Fruit fly (Drosophila melanogaster) whole organism, embryonic: ENCODE measurements around the gene Mlp84B.

ENCODE experiments used
- BEAF-32 ChIP-seq: fragments of 200-800 bp; sonication (Bioruptor generic); optimal IDR thresholded peaks from 3 replicates; lab custom pipeline; 2017; ENCODE audit warnings: missing biosample characterization, missing genetic modification characterization, mild to moderate bottlenecking, moderate library complexity, missing genetic modification reagents
- Blimp-1 ChIP-seq: fragments of 200-800 bp; sonication (Bioruptor generic); optimal IDR thresholded peaks from 3 replicates; lab custom pipeline; 2018; ENCODE audit warnings: missing biosample characterization, missing genetic modification characterization, mild to moderate bottlenecking, moderate library complexity, missing genetic modification reagents
- CG10209 ChIP-seq: fragments of 200-800 bp; sonication (Bioruptor generic); optimal IDR thresholded peaks from 3 replicates; lab custom pipeline; 2017; ENCODE audit warnings: missing biosample characterization, mild to moderate bottlenecking, missing genetic modification characterization, missing genetic modification reagents
- CG10267 ChIP-seq: fragments of 200-800 bp; sonication (Bioruptor generic); optimal IDR thresholded peaks from 2 replicates; lab custom pipeline; 2018; ENCODE audit warnings: missing biosample characterization, mild to moderate bottlenecking, missing genetic modification characterization, moderate library complexity
- CG10366 ChIP-seq: fragments of 200-800 bp; sonication (Bioruptor generic); IDR thresholded peaks from 2 replicates; pipeline ENCODE4 v1.3.6; 2022; ENCODE audit warnings: missing biosample characterization, missing genetic modification characterization
- CG10543 ChIP-seq: fragments of 200-800 bp; sonication (Bioruptor generic); optimal IDR thresholded peaks from 3 replicates; lab custom pipeline; 2017; ENCODE audit warnings: missing biosample characterization, mild to moderate bottlenecking, missing genetic modification characterization, moderate library complexity
- CG12769 ChIP-seq: fragments of 200-800 bp; sonication (Bioruptor generic); optimal IDR thresholded peaks from 2 replicates; lab custom pipeline; 2019; ENCODE audit warnings: missing biosample characterization, mild to moderate bottlenecking, missing genetic modification characterization, moderate library complexity
- CG13287 ChIP-seq: fragments of 200-800 bp; sonication (Bioruptor generic); IDR thresholded peaks from 2 replicates; pipeline ENCODE4 v1.3.6; 2022; ENCODE audit warnings: missing biosample characterization, missing genetic modification characterization; ENCODE audit not compliant: partially characterized antibody
- CG13894 ChIP-seq: fragments of 200-800 bp; sonication (Bioruptor generic); optimal IDR thresholded peaks from 3 replicates; lab custom pipeline; 2018; ENCODE audit warnings: missing biosample characterization, mild to moderate bottlenecking, missing genetic modification characterization, moderate library complexity
- CG14710 ChIP-seq: fragments of 200-800 bp; sonication (Bioruptor generic); optimal IDR thresholded peaks from 3 replicates; lab custom pipeline; 2019; ENCODE audit warnings: missing biosample characterization, mild to moderate bottlenecking, missing genetic modification characterization, moderate library complexity
- CG1603 ChIP-seq: fragments of 200-800 bp; sonication (Bioruptor generic); optimal IDR thresholded peaks from 2 replicates; lab custom pipeline; 2019; ENCODE audit warnings: missing biosample characterization, mild to moderate bottlenecking, missing genetic modification characterization, moderate library complexity
- CG16863 ChIP-seq: fragments of 200-800 bp; sonication (Bioruptor generic); optimal IDR thresholded peaks from 3 replicates; lab custom pipeline; 2016; ENCODE audit warnings: missing biosample characterization, missing genetic modification characterization
- CG17361 ChIP-seq: fragments of 200-800 bp; sonication (Bioruptor generic); IDR thresholded peaks from 3 replicates; pipeline ENCODE4 v1.3.6; 2022; ENCODE audit warnings: missing biosample characterization, missing genetic modification characterization
- CG2116 ChIP-seq: fragments of 200-800 bp; sonication (Bioruptor generic); optimal IDR thresholded peaks from 3 replicates; lab custom pipeline; 2018; ENCODE audit warnings: missing biosample characterization, mild to moderate bottlenecking, missing genetic modification characterization
- CG31441 ChIP-seq: fragments of 200-800 bp; sonication (Bioruptor generic); IDR thresholded peaks from 2 replicates; pipeline ENCODE4 v1.3.6; 2022; ENCODE audit warnings: missing biosample characterization, missing genetic modification characterization
- CG3726 ChIP-seq: fragments of 200-800 bp; sonication (Bioruptor generic); IDR thresholded peaks from 3 replicates; pipeline ENCODE4, ENCODE4 v1.3.6; 2022; ENCODE audit warnings: missing biosample characterization, missing genetic modification characterization
- CG7745 ChIP-seq: fragments of 200-800 bp; sonication (Bioruptor generic); optimal IDR thresholded peaks from 2 replicates; lab custom pipeline; 2018; ENCODE audit warnings: missing biosample characterization, mild to moderate bottlenecking, missing genetic modification characterization, moderate library complexity
- CG7963 ChIP-seq: fragments of 200-800 bp; sonication (Bioruptor generic); IDR thresholded peaks from 3 replicates; pipeline ENCODE4 v1.3.6; 2022; ENCODE audit warnings: missing biosample characterization, missing genetic modification characterization; ENCODE audit not compliant: partially characterized antibody
- CG8290 ChIP-seq, 3 experiments: fragments of 200-800 bp; sonication (Bioruptor generic); optimal IDR thresholded peaks; 2 replicates each; lab custom pipeline; 2016 to 2019; ENCODE audit warnings: missing biosample characterization in 3 of 3, missing genetic modification characterization in 3 of 3, mild to moderate bottlenecking in 2 of 3, moderate library complexity in 1 of 3
- CG9932 ChIP-seq: fragments of 200-800 bp; sonication (Bioruptor generic); IDR thresholded peaks from 2 replicates; pipeline ENCODE4 v1.3.6; 2022; ENCODE audit warnings: missing biosample characterization, missing genetic modification characterization
- CrebB ChIP-seq: fragments of 200-800 bp; sonication (Bioruptor generic); optimal IDR thresholded peaks from 3 replicates; lab custom pipeline; 2018; ENCODE audit warnings: missing biosample characterization, mild to moderate bottlenecking, missing genetic modification characterization
- Dp ChIP-seq: fragments of 200-800 bp; sonication (Bioruptor generic); optimal IDR thresholded peaks from 2 replicates; lab custom pipeline; 2018; ENCODE audit warnings: missing biosample characterization, mild to moderate bottlenecking, missing genetic modification characterization, moderate library complexity
- E2f2 ChIP-seq: fragments of 200-800 bp; sonication (Bioruptor generic); IDR thresholded peaks from 2 replicates; pipeline ENCODE4 v1.3.6; 2022; ENCODE audit warnings: missing biosample characterization, missing genetic modification characterization
- ERR ChIP-seq: fragments of 200-800 bp; sonication (Bioruptor generic); optimal IDR thresholded peaks from 2 replicates; lab custom pipeline; 2016; ENCODE audit warnings: missing biosample characterization, missing genetic modification characterization
- Ets65A ChIP-seq: fragments of 200-800 bp; sonication (Bioruptor generic); peaks from one replicate; lab custom pipeline; 2016; ENCODE audit warnings: missing biosample characterization, missing genetic modification characterization
- MBD-R2 ChIP-seq: fragments of 200-800 bp; sonication (Bioruptor generic); IDR thresholded peaks from 2 replicates; pipeline ENCODE4 v1.3.6; 2022; ENCODE audit warnings: missing biosample characterization, missing genetic modification characterization
- Med ChIP-seq: fragments of 200-800 bp; sonication (Bioruptor generic); peaks from one replicate; lab custom pipeline; 2016; ENCODE audit warnings: missing biosample characterization, missing genetic modification characterization, mild to moderate bottlenecking, inconsistent platforms, moderate library complexity
- Optix ChIP-seq: fragments of 200-800 bp; sonication (Bioruptor generic); IDR thresholded peaks from 3 replicates; pipeline ENCODE4 v1.3.6; 2022; ENCODE audit warnings: missing biosample characterization, missing genetic modification characterization
- Sin3A ChIP-seq: fragments of >200 bp; optimal IDR thresholded peaks from 2 replicates; lab custom pipeline; 2018
- YL-1 ChIP-seq: fragments of 200-800 bp; sonication (Bioruptor generic); optimal IDR thresholded peaks from 3 replicates; lab custom pipeline; 2017; ENCODE audit warnings: missing biosample characterization, mild to moderate bottlenecking, missing genetic modification characterization
- chif ChIP-seq, 2 experiments: fragments of 200-800 bp; sonication (Bioruptor generic); optimal IDR thresholded peaks; 3 replicates each; lab custom pipeline; 2016; ENCODE audit warnings: missing biosample characterization in 2 of 2, missing genetic modification characterization in 2 of 2
- chinmo ChIP-seq: fragments of 200-800 bp; sonication (Bioruptor generic); IDR thresholded peaks from 4 replicates; pipeline ENCODE4 v1.3.6; 2022; ENCODE audit warnings: missing biosample characterization, missing genetic modification characterization; ENCODE audit not compliant: partially characterized antibody
- crol ChIP-seq: fragments of 200-800 bp; sonication (Bioruptor generic); IDR thresholded peaks from 2 replicates; pipeline ENCODE4 v1.3.6; 2022; ENCODE audit warnings: missing biosample characterization, missing genetic modification characterization
- crp ChIP-seq, 2 experiments: fragments of 200-800 bp; sonication (Bioruptor generic); optimal IDR thresholded peaks; 2 replicates in 1 of 2; 3 replicates in 1 of 2; lab custom pipeline; 2017; ENCODE audit warnings: missing biosample characterization in 2 of 2, missing genetic modification characterization in 2 of 2, mild to moderate bottlenecking in 1 of 2, moderate library complexity in 1 of 2
- dmrt99B ChIP-seq: fragments of 200-800 bp; sonication (Bioruptor generic); optimal IDR thresholded peaks from 2 replicates; lab custom pipeline; 2018; ENCODE audit warnings: missing biosample characterization, mild to moderate bottlenecking, missing genetic modification characterization, moderate library complexity
- hkb ChIP-seq, 2 experiments: fragments of 200-800 bp in 1 of 2; fragments of >200 bp in 1 of 2; sonication (Bioruptor generic) in 1 of 2; IDR thresholded peaks in 1 of 2; optimal IDR thresholded peaks in 1 of 2; 2 replicates each; pipeline versions ENCODE4 v1.3.6 to Lab custom; 2017 to 2022; ENCODE audit warnings: missing biosample characterization in 1 of 2, missing genetic modification characterization in 1 of 2
- kni ChIP-seq: fragments of 200-800 bp; sonication (Bioruptor generic); optimal IDR thresholded peaks from 3 replicates; lab custom pipeline; 2017; ENCODE audit warnings: mild to moderate bottlenecking, missing biosample characterization, missing genetic modification reagents, missing genetic modification characterization
- pzg ChIP-seq: fragments of 200-800 bp; sonication (Bioruptor generic); optimal IDR thresholded peaks from 3 replicates; lab custom pipeline; 2018; ENCODE audit warnings: missing biosample characterization, mild to moderate bottlenecking, missing genetic modification characterization, moderate library complexity
- sd ChIP-seq: fragments of 200-800 bp; sonication (Bioruptor generic); optimal IDR thresholded peaks from 3 replicates; lab custom pipeline; 2018; ENCODE audit warnings: missing biosample characterization, mild to moderate bottlenecking, missing genetic modification characterization, moderate library complexity
- sens ChIP-seq: fragments of 200-800 bp; sonication (Bioruptor generic); peaks from one replicate; lab custom pipeline; 2016; ENCODE audit warnings: missing biosample characterization, missing genetic modification characterization
- stwl ChIP-seq: fragments of 200-800 bp; sonication (Bioruptor generic); optimal IDR thresholded peaks from 3 replicates; lab custom pipeline; 2018; ENCODE audit warnings: missing biosample characterization, mild to moderate bottlenecking, missing genetic modification characterization, moderate library complexity
- trem ChIP-seq: fragments of 200-800 bp; optimal IDR thresholded peaks from 3 replicates; lab custom pipeline; 2019; ENCODE audit warnings: missing biosample characterization, mild to moderate bottlenecking, missing genetic modification characterization, moderate library complexity
- twi ChIP-seq: fragments of 200-800 bp; optimal IDR thresholded peaks from 2 replicates; lab custom pipeline; 2019; ENCODE audit warnings: missing biosample characterization, mild to moderate bottlenecking, missing genetic modification characterization, moderate library complexity
- zf30C ChIP-seq: fragments of 200-800 bp; sonication (Bioruptor generic); optimal IDR thresholded peaks from 3 replicates; lab custom pipeline; 2018; ENCODE audit warnings: missing biosample characterization, mild to moderate bottlenecking, missing genetic modification characterization

Gene Mlp84B

DNA sequence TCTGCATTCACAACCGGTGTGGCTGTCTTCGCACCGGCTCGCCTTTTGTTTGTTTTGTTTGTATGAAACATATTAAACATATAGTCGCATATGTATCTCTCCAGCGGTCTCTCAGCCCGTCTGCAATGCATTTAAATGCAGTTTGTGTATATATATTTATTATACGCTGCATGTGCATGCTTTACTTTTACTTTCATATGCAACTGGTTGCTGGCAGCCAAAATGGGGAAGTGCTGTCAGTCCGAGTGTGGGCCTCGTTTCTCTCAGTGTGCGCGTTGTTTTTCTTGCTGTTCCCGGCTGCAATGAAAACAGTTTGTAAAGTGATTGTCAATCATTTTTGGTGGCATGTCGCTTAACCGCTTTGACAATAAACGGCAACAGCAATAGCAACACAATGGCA, 42.1 kb upstream of the Mlp84B start:
- TF ChIP-seq Med (GFP tag; lab: Kevin White, UChicago) (peak; percentile 44), zf30C (peak; percentile 13), Ets65A (GFP tag; lab: Kevin White, UChicago) (peak; percentile 32), CrebB (tag; lab: Kevin White, UChicago) (no peak), Blimp-1 (peak; percentile 96), CG7745 (tag; lab: Kevin White, UChicago) (no peak), CG10209 (GFP tag; lab: Kevin White, UChicago) (no peak), kni (GFP tag; lab: Kevin White, UChicago) (peak; percentile 19)
- TF ChIP-seq, all 482 proteins: peak for 5

DNA sequence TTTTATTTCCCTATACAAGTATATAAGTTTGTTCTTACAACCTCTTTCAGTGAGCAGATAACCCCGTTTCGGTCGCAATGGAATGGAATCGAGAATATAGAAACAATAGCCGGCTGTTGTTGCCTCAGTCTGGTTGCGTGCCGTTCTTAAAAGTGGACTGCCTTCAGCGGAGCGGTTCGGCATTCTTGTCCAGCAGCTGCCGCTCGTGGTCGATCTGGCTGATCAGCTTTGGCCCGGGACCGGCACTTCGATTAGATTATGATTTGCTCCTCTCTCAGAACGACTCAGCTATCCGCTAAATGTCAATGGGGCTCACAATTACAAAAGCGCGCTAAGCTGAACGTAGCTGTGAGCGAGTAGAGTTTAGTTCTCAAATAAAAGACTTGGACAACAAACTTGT, 39.6 kb upstream of the Mlp84B start:
- TF ChIP-seq chinmo (peak; percentile 69; the same call in 2 of the 4 replicates), CG9932 (peak; percentile 32), Sin3A (no peak), sd (tag; lab: Kevin White, UChicago) (peak; percentile 67), Med (GFP tag; lab: Kevin White, UChicago) (peak; percentile 30), CG8290 (GFP tag; optimal IDR thresholded peaks at IDR 0.05; lab: Kevin White, UChicago) (no peak), CG8290 (tag; optimal IDR thresholded peaks at IDR 0.05; lab: Kevin White, UChicago) (no peak), CG12769 (tag; lab: Kevin White, UChicago) (peak; percentile 43), CG13894 (peak; percentile 33)

DNA sequence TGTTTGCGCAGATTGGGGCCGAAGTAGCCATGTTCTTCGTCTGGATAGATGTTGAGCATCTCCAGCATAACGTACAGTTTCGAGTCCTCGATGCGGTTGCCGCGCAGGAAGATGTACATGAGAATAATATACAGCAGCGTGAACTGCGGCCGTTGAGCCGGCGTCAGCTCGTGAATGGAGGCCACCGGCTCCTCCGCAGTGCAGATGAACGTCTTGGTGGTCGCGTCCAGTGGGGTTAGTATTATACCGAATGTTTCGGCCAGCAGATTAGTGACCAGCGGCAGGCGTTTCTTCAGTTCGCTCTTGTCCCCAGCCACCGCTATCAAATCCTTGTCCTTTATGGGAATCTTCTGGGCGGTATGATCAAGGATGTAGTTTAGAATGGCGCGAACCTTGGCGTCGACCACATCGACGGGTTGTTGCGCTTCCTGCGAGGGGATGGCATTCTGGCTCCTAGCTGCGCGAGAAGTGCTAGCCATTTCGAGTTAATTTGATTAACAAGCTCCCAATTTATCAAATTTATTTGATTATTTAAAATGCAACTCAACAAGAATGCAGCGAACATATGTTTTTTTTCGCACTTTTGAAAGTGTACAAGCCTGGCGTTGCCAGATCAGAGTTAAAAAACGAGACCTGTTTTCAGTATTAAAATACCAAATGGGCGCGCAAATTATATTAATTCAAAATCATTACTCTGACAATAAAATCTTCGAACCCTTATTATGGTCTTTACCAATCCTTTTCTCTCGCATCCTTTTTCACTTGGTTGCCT, 37.2 kb upstream of the Mlp84B start, which contains the start of gene MAGE:
MAGE (minus strand) TSS at position 595 of the 772 bp plus-strand sequence.
- peak; percentile 54 for TF ChIP-seq CG10267
- TF ChIP-seq CG31441 (GFP tag; lab: Robert Waterston, UW): no peak
- TF ChIP-seq CG7963: peak; percentile 29; the same call in 1 of the 3 replicates
- peak; percentile 71 for TF ChIP-seq MBD-R2 (GFP tag; lab: Robert Waterston, UW)
- no peak for TF ChIP-seq Optix (GFP tag; lab: Robert Waterston, UW)
- peak; percentile 96 for TF ChIP-seq E2f2 (GFP tag; lab: Robert Waterston, UW)
- 0 out of 3 replicates have a peak, but pooled peaks have one; percentile 27 for TF ChIP-seq CG3726 (GFP tag; lab: Robert Waterston, UW)
- peak; percentile 96 for TF ChIP-seq CG2116
- peak; percentile 3 for TF ChIP-seq YL-1 (GFP tag; lab: Kevin White, UChicago)
- TF ChIP-seq trem (tag; lab: Kevin White, UChicago): peak; percentile 83
- TF ChIP-seq pzg (GFP tag; lab: Kevin White, UChicago): peak; percentile 51
- no peak for TF ChIP-seq CG16863 (GFP tag; lab: Kevin White, UChicago)
- no peak for TF ChIP-seq CG10543 (GFP tag; lab: Kevin White, UChicago)
- peak; percentile 11 to 88 for TF ChIP-seq crp (GFP tag; optimal IDR thresholded peaks at IDR 0.05; lab: Kevin White, UChicago)
- TF ChIP-seq hkb (optimal IDR thresholded peaks at IDR 0.05; lab: Kevin White, UChicago): no peak
- no peak for TF ChIP-seq hkb (GFP tag; IDR thresholded peaks at IDR 0.05; lab: Robert Waterston, UW)
- no peak for TF ChIP-seq chif (GFP tag; optimal IDR thresholded peaks at IDR 0.05; lab: Kevin White, UChicago)
- TF ChIP-seq Med (GFP tag; lab: Kevin White, UChicago): peak; percentile 66
- peak; percentile 31 for TF ChIP-seq CG1603
- peak; percentile 92 for TF ChIP-seq Dp (GFP tag; lab: Kevin White, UChicago)
- peak; percentile 54 for TF ChIP-seq twi
- peak; percentile 62 for TF ChIP-seq Ets65A (GFP tag; lab: Kevin White, UChicago)
- TF ChIP-seq dmrt99B (tag; lab: Kevin White, UChicago): no peak
- no peak for TF ChIP-seq CG17361 (GFP tag; lab: Robert Waterston, UW)
- TF ChIP-seq stwl (tag; lab: Kevin White, UChicago): peak; percentile 46
- no peak for TF ChIP-seq CG10366
- TF ChIP-seq sens (GFP tag; lab: Kevin White, UChicago): peak; percentile 69
- peak; percentile 12 for TF ChIP-seq BEAF-32 (GFP tag; lab: Kevin White, UChicago)
- TF ChIP-seq ERR (GFP tag; lab: Kevin White, UChicago): no peak
- peak; percentile 75; the same call in 1 of the 4 replicates for TF ChIP-seq chinmo
- TF ChIP-seq sd (tag; lab: Kevin White, UChicago): peak; percentile 86
- peak; percentile 28 for TF ChIP-seq CG14710 (tag; lab: Kevin White, UChicago)
- TF ChIP-seq crol: no peak
- TF ChIP-seq CG13287: peak; percentile 34
